Worm (Caenorhabditis elegans) whole organism, L2 larva: ENCODE results near the gene C03B1.14.

Source experiments
- ama-1 ChIP-seq: fragments of 150-350 bp; optimal IDR thresholded peaks from 2 replicates; lab custom pipeline; 2018; ENCODE audit warnings: inconsistent platforms
- elt-1 ChIP-seq: fragments of 150-350 bp; optimal IDR thresholded peaks from 2 replicates; lab custom pipeline; 2014; ENCODE audit warnings: missing biosample characterization, missing genetic modification characterization
- nhr-10 ChIP-seq: sonication (generic microtip); optimal IDR thresholded peaks from 2 replicates; lab custom pipeline; 2017; ENCODE audit warnings: missing biosample characterization, missing genetic modification characterization
- nhr-129 ChIP-seq: fragments of 150-350 bp; optimal IDR thresholded peaks from 2 replicates; lab custom pipeline; 2014; ENCODE audit warnings: missing biosample characterization, missing genetic modification characterization
- skn-1 ChIP-seq: sonication (generic microtip); optimal IDR thresholded peaks from 2 replicates; lab custom pipeline; 2017; ENCODE audit warnings: missing biosample characterization, missing genetic modification characterization
- unc-39 ChIP-seq: fragments of 150-350 bp; optimal IDR thresholded peaks from 2 replicates; lab custom pipeline; 2014; ENCODE audit warnings: missing biosample characterization, missing genetic modification characterization
- ztf-4 ChIP-seq: fragments of 150-350 bp; optimal IDR thresholded peaks from 2 replicates; lab custom pipeline; 2014; ENCODE audit warnings: missing biosample characterization, missing genetic modification characterization

ce11 chrX:6403122-6403521 lies 42.6 kb upstream of the C03B1.14 start, which contains the start of gene glt-4:
- TF ChIP-seq ztf-4 (no peak), skn-1 (tag; lab: Kevin White, UChicago) (no peak), ama-1 (lab: Kevin White, UChicago) (no peak), unc-39 (tag; lab: Kevin White, UChicago) (no peak), elt-1 (tag; lab: Kevin White, UChicago) (no peak), nhr-129 (tag; lab: Kevin White, UChicago) (no peak), nhr-10 (tag; lab: Kevin White, UChicago) (no peak)
